Worm (Caenorhabditis elegans): ENCODE measurements around the gene cest-9.1.

Gene cest-9.1

ce11 chrX:12201840-12202239, 24.1 kb upstream of the cest-9.1 start:
- TF ChIP-seq ztf-1 (GFP tag; conservative IDR thresholded peaks at IDR 0.05) (no peak), C34F6.9 (tag; optimal IDR thresholded peaks at IDR 0.05) (peak; percentile 37)

- TF ChIP-seq nhr-129 (tag; optimal IDR thresholded peaks at IDR 0.05) (peak; percentile 37), snpc-4 (tag; optimal IDR thresholded peaks at IDR 0.05) (peak; percentile 9), C34F6.9 (tag; optimal IDR thresholded peaks at IDR 0.05) (peak; percentile 59), zag-1 (tag; optimal IDR thresholded peaks at IDR 0.05) (peak; percentile 50), lsy-2 (tag; optimal IDR thresholded peaks at IDR 0.05) (peak; percentile 16 to 25), sem-4 (tag; optimal IDR thresholded peaks at IDR 0.05) (peak; percentile 51), sma-9 (GFP tag; optimal IDR thresholded peaks at IDR 0.05) (peak; percentile 48), sma-9 (tag; optimal IDR thresholded peaks at IDR 0.05) (no peak), mbf-1 (tag; optimal IDR thresholded peaks at IDR 0.05) (no peak), nhr-25 (tag; optimal IDR thresholded peaks at IDR 0.05) (no peak), aly-2 (tag; optimal IDR thresholded peaks at IDR 0.05) (no peak), nhr-23 (tag; optimal IDR thresholded peaks at IDR 0.05) (no peak), fos-1 (tag; optimal IDR thresholded peaks at IDR 0.05) (no peak), mdl-1 (tag; optimal IDR thresholded peaks at IDR 0.05) (peak in 1 of 2 experiments; percentile 31), ceh-82 (tag; optimal IDR thresholded peaks at IDR 0.05) (no peak), peb-1 (tag; optimal IDR thresholded peaks at IDR 0.05) (no peak), sma-3 (GFP tag; optimal IDR thresholded peaks at IDR 0.05) (no peak)
These were observed 21.6 kb upstream of the cest-9.1 start for ce11 chrX:12204334-12204733.

- TF ChIP-seq F13H6.1 (tag; optimal IDR thresholded peaks at IDR 0.05) (peak; percentile 76), ZK546.5 (tag; optimal IDR thresholded peaks at IDR 0.05) (no peak), R02D3.7 (tag; optimal IDR thresholded peaks at IDR 0.05) (no peak), nhr-23 (tag; optimal IDR thresholded peaks at IDR 0.05) (no peak), Y55F3AM.14 (GFP tag; optimal IDR thresholded peaks at IDR 0.05) (peak; percentile 63), nhr-77 (tag; optimal IDR thresholded peaks at IDR 0.05) (no peak), ztf-4 (tag; optimal IDR thresholded peaks at IDR 0.05) (peak; percentile 10), ceh-16 (tag; optimal IDR thresholded peaks at IDR 0.05) (no peak), nhr-10 (tag; optimal IDR thresholded peaks at IDR 0.05) (no peak), crh-2 (tag; optimal IDR thresholded peaks at IDR 0.05) (peak; percentile 46), blmp-1 (tag; optimal IDR thresholded peaks at IDR 0.05; ENCODE audit: insufficient read depth) (no peak), fos-1 (tag; optimal IDR thresholded peaks at IDR 0.05) (no peak), lsy-2 (tag; optimal IDR thresholded peaks at IDR 0.05) (peak in 1 of 2 experiments; percentile 59), unc-55 (GFP tag; optimal IDR thresholded peaks at IDR 0.05) (peak; percentile 56), sem-4 (tag; optimal IDR thresholded peaks at IDR 0.05) (peak; percentile 39), egl-27 (tag; optimal IDR thresholded peaks at IDR 0.05) (peak; percentile 42), nhr-6 (tag; optimal IDR thresholded peaks at IDR 0.05) (peak; percentile 53), C34F6.9 (tag; optimal IDR thresholded peaks at IDR 0.05) (peak; percentile 60), lin-13 (GFP tag; optimal IDR thresholded peaks at IDR 0.05) (peak; percentile 44), sma-9 (GFP tag; optimal IDR thresholded peaks at IDR 0.05) (peak; percentile 25), sma-9 (tag; optimal IDR thresholded peaks at IDR 0.05) (no peak), mdl-1 (tag; optimal IDR thresholded peaks at IDR 0.05) (peak in 1 of 2 experiments; percentile 59), peb-1 (tag; optimal IDR thresholded peaks at IDR 0.05) (no peak), nhr-237 (tag; optimal IDR thresholded peaks at IDR 0.05) (no peak), elt-1 (tag; optimal IDR thresholded peaks at IDR 0.05) (no peak), skn-1 (tag; optimal IDR thresholded peaks at IDR 0.05) (no peak), nhr-129 (tag; optimal IDR thresholded peaks at IDR 0.05) (peak; percentile 47), ztf-11 (tag; optimal IDR thresholded peaks at IDR 0.05) (no peak), zag-1 (tag; optimal IDR thresholded peaks at IDR 0.05) (peak; percentile 18)
These were observed 20.4 kb upstream of the cest-9.1 start for ce11 chrX:12205478-12206059.

- no peak for TF ChIP-seq snpc-4 (tag; optimal IDR thresholded peaks at IDR 0.05)
- TF ChIP-seq ceh-82 (tag; optimal IDR thresholded peaks at IDR 0.05), result no peak
- no peak for TF ChIP-seq nhr-25 (tag; optimal IDR thresholded peaks at IDR 0.05)
- TF ChIP-seq gmeb-1 (tag; optimal IDR thresholded peaks at IDR 0.05), result no peak
These were observed 18.9 kb upstream of the cest-9.1 start for ce11 chrX:12207078-12207477.

All from whole organism, L2 larva.